Worm (Caenorhabditis elegans) whole organism, L1 larva: ENCODE results near the gene nfi-1.
A peak's percentile ranks its signal among the peaks of the same experiment; 100 is the strongest.

Experiments
- C04F5.9 ChIP-seq: sonication (generic microtip); optimal IDR thresholded peaks from 2 replicates; lab custom pipeline; 2016; ENCODE audit warnings: missing genetic modification characterization, missing compliant biosample characterization
- C16A3.4 ChIP-seq: fragments of 150-350 bp; optimal IDR thresholded peaks from 2 replicates; lab custom pipeline; 2014; ENCODE audit warnings: missing biosample characterization, missing genetic modification characterization
- alr-1 ChIP-seq: fragments of 200-800 bp; sonication (Bioruptor generic); optimal IDR thresholded peaks from 2 replicates; lab custom pipeline; 2018; ENCODE audit warnings: borderline replicate concordance, mild to moderate bottlenecking, missing genetic modification characterization, missing compliant biosample characterization
- aly-2 ChIP-seq: fragments of 150-350 bp; optimal IDR thresholded peaks from 2 replicates; lab custom pipeline; 2014; ENCODE audit warnings: missing biosample characterization, missing genetic modification characterization
- ama-1 ChIP-seq: fragments of 150-350 bp; optimal IDR thresholded peaks from 2 replicates; lab custom pipeline; 2014
- ceh-8 ChIP-seq: fragments of 200-800 bp; sonication (Bioruptor generic); optimal IDR thresholded peaks from 2 replicates; lab custom pipeline; 2018; ENCODE audit warnings: mild to moderate bottlenecking, missing genetic modification characterization, moderate library complexity, missing compliant biosample characterization
- ceh-82 ChIP-seq, 3 experiments: fragments of 150-350 bp in 1 of 3; sonication (generic microtip) in 2 of 3; optimal IDR thresholded peaks; 2 replicates each; lab custom pipeline; 2014 to 2017; ENCODE audit warnings: missing biosample characterization in 3 of 3, missing genetic modification characterization in 3 of 3
- ces-1 ChIP-seq: fragments of 150-350 bp; optimal IDR thresholded peaks from 2 replicates; lab custom pipeline; 2014; ENCODE audit warnings: missing biosample characterization, missing genetic modification reagents, missing genetic modification characterization
- dpl-1 ChIP-seq, 3 experiments: fragments of 150-350 bp in 2 of 3; sonication (generic microtip) in 1 of 3; optimal IDR thresholded peaks; 2 replicates each; lab custom pipeline; 2014 to 2017; ENCODE audit warnings: missing biosample characterization in 3 of 3, missing genetic modification characterization in 3 of 3, missing genetic modification reagents in 3 of 3
- dsc-1 ChIP-seq: sonication (generic microtip); optimal IDR thresholded peaks from 2 replicates; lab custom pipeline; 2016; ENCODE audit warnings: mild to moderate bottlenecking, missing genetic modification characterization, missing compliant biosample characterization
- efl-1 ChIP-seq, 4 experiments: fragments of 150-350 bp; optimal IDR thresholded peaks in 3 of 4; peaks in 1 of 4; 1 replicate in 1 of 4; 2 replicates in 3 of 4; lab custom pipeline; 2014; ENCODE audit warnings: missing biosample characterization in 2 of 4, missing genetic modification characterization in 2 of 4, missing genetic modification reagents in 2 of 4
- efl-3 ChIP-seq: fragments of 200-800 bp; sonication (Bioruptor generic); optimal IDR thresholded peaks from 2 replicates; lab custom pipeline; 2018; ENCODE audit warnings: mild to moderate bottlenecking, missing genetic modification characterization, missing compliant biosample characterization
- egl-27 ChIP-seq, 2 experiments: fragments of 150-350 bp in 1 of 2; sonication (generic microtip); optimal IDR thresholded peaks; 3 replicates each; lab custom pipeline; 2017 to 2018; ENCODE audit warnings: missing biosample characterization in 2 of 2, missing genetic modification characterization in 2 of 2, missing genetic modification reagents in 2 of 2
- elt-2 ChIP-seq: sonication (generic microtip); optimal IDR thresholded peaks from 2 replicates; lab custom pipeline; 2016; ENCODE audit warnings: missing genetic modification characterization, mild to moderate bottlenecking, inconsistent platforms, missing compliant biosample characterization, missing genetic modification reagents
- ets-5 ChIP-seq: fragments of 200-800 bp; sonication (Bioruptor generic); IDR thresholded peaks from 2 replicates; pipeline ENCODE4 v1.3.6; 2022; ENCODE audit warnings: missing genetic modification characterization, missing compliant biosample characterization
- fkh-10 ChIP-seq: sonication (generic microtip); optimal IDR thresholded peaks from 2 replicates; lab custom pipeline; 2017; ENCODE audit warnings: missing biosample characterization, missing genetic modification reagents, missing genetic modification characterization
- fkh-4 ChIP-seq: sonication (generic microtip); optimal IDR thresholded peaks from 2 replicates; lab custom pipeline; 2016; ENCODE audit warnings: missing compliant biosample characterization, missing genetic modification characterization, borderline replicate concordance
- fkh-8 ChIP-seq: sonication (generic microtip); optimal IDR thresholded peaks from 2 replicates; lab custom pipeline; 2016; ENCODE audit warnings: mild to moderate bottlenecking, missing genetic modification characterization, missing compliant biosample characterization
- grh-1 ChIP-seq: fragments of 200-800 bp; sonication (Bioruptor generic); IDR thresholded peaks from 2 replicates; pipeline ENCODE4 v1.3.6; 2022; ENCODE audit warnings: missing genetic modification reagents, missing genetic modification characterization, missing compliant biosample characterization
- hlh-4 ChIP-seq: sonication (generic microtip); optimal IDR thresholded peaks from 2 replicates; lab custom pipeline; 2016; ENCODE audit warnings: mild to moderate bottlenecking, missing genetic modification characterization, missing compliant biosample characterization
- irx-1 ChIP-seq: sonication (generic microtip); optimal IDR thresholded peaks from 2 replicates; lab custom pipeline; 2016; ENCODE audit warnings: missing genetic modification characterization, missing compliant biosample characterization
- isw-1 ChIP-seq: fragments of 200-800 bp; sonication (Bioruptor generic); IDR thresholded peaks from 2 replicates; pipeline ENCODE4 v1.3.6; 2022; ENCODE audit warnings: missing genetic modification characterization, missing compliant biosample characterization
- jun-1 ChIP-seq: fragments of 150-350 bp; optimal IDR thresholded peaks from 2 replicates; lab custom pipeline; 2014; ENCODE audit warnings: missing biosample characterization, missing genetic modification reagents, missing genetic modification characterization
- lin-14 ChIP-seq: fragments of 200-800 bp; sonication (Bioruptor generic); optimal IDR thresholded peaks from 2 replicates; lab custom pipeline; 2018; ENCODE audit warnings: mild to moderate bottlenecking, missing genetic modification characterization, moderate library complexity, missing compliant biosample characterization
- lin-35 ChIP-seq, 2 experiments: fragments of 150-350 bp; optimal IDR thresholded peaks; 2 replicates each; lab custom pipeline; 2014; ENCODE audit warnings: missing biosample characterization in 2 of 2, missing genetic modification characterization in 2 of 2, missing genetic modification reagents in 2 of 2
- lin-39 ChIP-seq: fragments of 150-350 bp; optimal IDR thresholded peaks from 2 replicates; lab custom pipeline; 2014; ENCODE audit warnings: missing biosample characterization, missing genetic modification reagents, missing genetic modification characterization
- lir-3 ChIP-seq: sonication (generic microtip); optimal IDR thresholded peaks from 2 replicates; lab custom pipeline; 2016; ENCODE audit warnings: mild to moderate bottlenecking, missing genetic modification characterization, moderate library complexity, missing compliant biosample characterization; ENCODE audit not compliant: poor library complexity
- lsy-2 ChIP-seq, 2 experiments: fragments of 150-350 bp; optimal IDR thresholded peaks; 2 replicates each; lab custom pipeline; 2014; ENCODE audit warnings: missing biosample characterization in 2 of 2, missing genetic modification characterization in 2 of 2
- mab-9 ChIP-seq: fragments of 200-800 bp; sonication (Bioruptor generic); IDR thresholded peaks from 2 replicates; pipeline ENCODE4 v1.3.6; 2022; ENCODE audit warnings: missing genetic modification reagents, missing genetic modification characterization, missing compliant biosample characterization
- mdl-1 ChIP-seq, 2 experiments: fragments of 150-350 bp; optimal IDR thresholded peaks; 2 replicates each; lab custom pipeline; 2014 to 2017; ENCODE audit warnings: missing biosample characterization in 2 of 2, missing genetic modification characterization in 2 of 2, inconsistent platforms in 1 of 2
- mef-2 ChIP-seq: fragments of 150-350 bp; optimal IDR thresholded peaks from 2 replicates; lab custom pipeline; 2014; ENCODE audit warnings: missing biosample characterization, missing genetic modification characterization
- nhr-11 ChIP-seq: fragments of 150-350 bp; optimal IDR thresholded peaks from 2 replicates; lab custom pipeline; 2014; ENCODE audit warnings: missing biosample characterization, missing genetic modification characterization
- nhr-19 ChIP-seq: fragments of 200-800 bp; sonication (Bioruptor generic); conservative IDR thresholded peaks from 2 replicates; pipeline ENCODE4 v1.3.6; 2022; ENCODE audit warnings: missing genetic modification characterization, missing compliant biosample characterization
- nhr-20 ChIP-seq: sonication (generic microtip); optimal IDR thresholded peaks from 2 replicates; lab custom pipeline; 2016; ENCODE audit warnings: mild to moderate bottlenecking, missing genetic modification characterization, missing compliant biosample characterization
- nhr-237 ChIP-seq: fragments of 150-350 bp; optimal IDR thresholded peaks from 2 replicates; lab custom pipeline; 2014; ENCODE audit warnings: missing biosample characterization, missing genetic modification characterization
- nhr-71 ChIP-seq: sonication (generic microtip); optimal IDR thresholded peaks from 2 replicates; lab custom pipeline; 2016; ENCODE audit warnings: mild to moderate bottlenecking, missing genetic modification characterization, moderate library complexity, missing compliant biosample characterization
- nhr-85 ChIP-seq: sonication (generic microtip); peaks from one replicate; lab custom pipeline; 2016; ENCODE audit warnings: missing genetic modification characterization, inconsistent platforms, missing compliant biosample characterization
- nhr-90 ChIP-seq: sonication (generic microtip); optimal IDR thresholded peaks from 2 replicates; lab custom pipeline; 2016; ENCODE audit warnings: mild to moderate bottlenecking, missing genetic modification characterization, missing compliant biosample characterization; ENCODE audit not compliant: poor library complexity
- pag-3 ChIP-seq: sonication (generic microtip); optimal IDR thresholded peaks from 2 replicates; lab custom pipeline; 2017; ENCODE audit warnings: missing genetic modification characterization, mild to moderate bottlenecking, missing compliant biosample characterization, antibody characterized with exemption, borderline replicate concordance; ENCODE audit not compliant: insufficient read depth
- pax-3 ChIP-seq: fragments of 200-800 bp; sonication (Bioruptor generic); optimal IDR thresholded peaks from 2 replicates; lab custom pipeline; 2018; ENCODE audit warnings: mild to moderate bottlenecking, missing genetic modification characterization, moderate library complexity, missing compliant biosample characterization
- pqm-1 ChIP-seq: sonication (generic microtip); optimal IDR thresholded peaks from 3 replicates; lab custom pipeline; 2017; ENCODE audit warnings: missing biosample characterization, missing genetic modification characterization
- skn-1 ChIP-seq: fragments of 150-350 bp; optimal IDR thresholded peaks from 2 replicates; lab custom pipeline; 2014; ENCODE audit warnings: missing biosample characterization, missing genetic modification characterization
- snpc-4 ChIP-seq: fragments of 150-350 bp; optimal IDR thresholded peaks from 2 replicates; lab custom pipeline; 2014; ENCODE audit warnings: missing biosample characterization, missing genetic modification characterization
- sox-4 ChIP-seq: sonication (generic microtip); optimal IDR thresholded peaks from 2 replicates; lab custom pipeline; 2016; ENCODE audit warnings: missing genetic modification characterization, missing compliant biosample characterization
- tbx-2 ChIP-seq: sonication (generic microtip); optimal IDR thresholded peaks from 2 replicates; lab custom pipeline; 2016; ENCODE audit warnings: missing genetic modification characterization, missing compliant biosample characterization
- unc-130 ChIP-seq: fragments of 150-350 bp; optimal IDR thresholded peaks from 2 replicates; lab custom pipeline; 2017; ENCODE audit warnings: missing biosample characterization, missing genetic modification characterization, inconsistent platforms
- unc-30 ChIP-seq: sonication (generic microtip); optimal IDR thresholded peaks from 2 replicates; lab custom pipeline; 2017; ENCODE audit warnings: missing biosample characterization, missing genetic modification characterization
- unc-62 ChIP-seq: fragments of 150-350 bp; optimal IDR thresholded peaks from 2 replicates; lab custom pipeline; 2014; ENCODE audit warnings: missing biosample characterization, missing genetic modification reagents, missing genetic modification characterization
- unc-86 ChIP-seq: sonication (generic microtip); optimal IDR thresholded peaks from 2 replicates; lab custom pipeline; 2016; ENCODE audit warnings: missing genetic modification characterization, missing compliant biosample characterization
- unc-98 ChIP-seq: fragments of 200-800 bp; sonication (Bioruptor generic); IDR thresholded peaks from 2 replicates; pipeline ENCODE4 v1.3.6; 2022; ENCODE audit warnings: missing genetic modification characterization, missing compliant biosample characterization
- vab-15 ChIP-seq: sonication (generic microtip); optimal IDR thresholded peaks from 2 replicates; lab custom pipeline; 2017; ENCODE audit warnings: missing genotype, mild to moderate bottlenecking, missing genetic modification characterization, missing compliant biosample characterization
- zag-1 ChIP-seq: fragments of 150-350 bp; optimal IDR thresholded peaks from 2 replicates; lab custom pipeline; 2014; ENCODE audit warnings: missing biosample characterization, missing genetic modification characterization
- ztf-4 ChIP-seq: fragments of 150-350 bp; optimal IDR thresholded peaks from 2 replicates; lab custom pipeline; 2014; ENCODE audit warnings: missing biosample characterization, missing genetic modification characterization

Gene nfi-1

ce11 chrII:7528210-7528609, 9.8 kb upstream of the nfi-1 start:
- TF ChIP-seq nhr-11: no peak
- peak; percentile 42 for TF ChIP-seq ztf-4 (tag; lab: Kevin White, UChicago)
- TF ChIP-seq nhr-20 (tag; lab: Kevin White, UChicago): peak; percentile 89
- peak in 1 of 2 experiments; percentile 82 for TF ChIP-seq lin-35 (GFP tag; optimal IDR thresholded peaks at IDR 0.05; lab: Kevin White, UChicago)
- TF ChIP-seq elt-2 (tag; lab: Kevin White, UChicago): peak; percentile 96
- peak; percentile 84 for TF ChIP-seq grh-1 (GFP tag; lab: Robert Waterston, UW)
- TF ChIP-seq lin-39 (tag; lab: Kevin White, UChicago): no peak
- no peak for TF ChIP-seq unc-30 (tag; lab: Kevin White, UChicago)
- no peak for TF ChIP-seq ces-1 (GFP tag; lab: Kevin White, UChicago)
- TF ChIP-seq fkh-8 (tag; lab: Kevin White, UChicago): no peak
- peak; percentile 86 for TF ChIP-seq nhr-71 (tag; lab: Kevin White, UChicago)
- no peak for TF ChIP-seq aly-2 (tag; lab: Kevin White, UChicago)
- TF ChIP-seq irx-1 (tag; lab: Kevin White, UChicago): no peak
- peak; percentile 82 for TF ChIP-seq nhr-90 (tag; lab: Kevin White, UChicago)
- no peak for TF ChIP-seq isw-1 (GFP tag; lab: Robert Waterston, UW)
- TF ChIP-seq alr-1 (tag; lab: Kevin White, UChicago): no peak
- no peak for TF ChIP-seq unc-86 (tag; lab: Kevin White, UChicago)
- no peak for TF ChIP-seq fkh-10 (GFP tag; lab: Kevin White, UChicago)
- TF ChIP-seq snpc-4 (tag; lab: Kevin White, UChicago): no peak
- TF ChIP-seq tbx-2 (tag; lab: Kevin White, UChicago): peak; percentile 64
- no peak for TF ChIP-seq C04F5.9 (tag; lab: Kevin White, UChicago)
- TF ChIP-seq dpl-1 (GFP tag; optimal IDR thresholded peaks at IDR 0.05; lab: Kevin White, UChicago): peak; percentile 5 to 45 (median 17)
- no peak for TF ChIP-seq efl-3
- no peak for TF ChIP-seq skn-1
- TF ChIP-seq fkh-4: no peak
- peak; percentile 64 for TF ChIP-seq unc-130 (tag; lab: Kevin White, UChicago)
- no peak for TF ChIP-seq egl-27 (tag; optimal IDR thresholded peaks at IDR 0.05; lab: Kevin White, UChicago)
- no peak for TF ChIP-seq sox-4 (tag; lab: Kevin White, UChicago)
- no peak for TF ChIP-seq pag-3 (tag; lab: Kevin White, UChicago)
- peak; percentile 24 for TF ChIP-seq C16A3.4 (tag; lab: Kevin White, UChicago)
- peak; percentile 81 for TF ChIP-seq nhr-19 (GFP tag; lab: Robert Waterston, UW)
- TF ChIP-seq mef-2 (tag; lab: Kevin White, UChicago): no peak
- peak in 1 of 2 experiments; percentile 90 for TF ChIP-seq mdl-1 (tag; optimal IDR thresholded peaks at IDR 0.05; lab: Kevin White, UChicago)
- no peak for TF ChIP-seq lsy-2 (tag; optimal IDR thresholded peaks at IDR 0.05; lab: Kevin White, UChicago)
- no peak for TF ChIP-seq ama-1 (lab: Kevin White, UChicago)
- no peak for TF ChIP-seq unc-98
- TF ChIP-seq ceh-82 (tag; optimal IDR thresholded peaks at IDR 0.05; lab: Kevin White, UChicago): no peak
- peak; percentile 31 for TF ChIP-seq lir-3 (tag; lab: Kevin White, UChicago)
- TF ChIP-seq pqm-1 (tag; lab: Kevin White, UChicago): no peak
- no peak for TF ChIP-seq unc-62 (GFP tag; lab: Kevin White, UChicago)
- TF ChIP-seq vab-15: peak; percentile 29
- peak; percentile 94 for TF ChIP-seq nhr-85 (tag; lab: Kevin White, UChicago)
- no peak for TF ChIP-seq ets-5 (GFP tag; lab: Robert Waterston, UW)
- peak; percentile 48 for TF ChIP-seq pax-3 (tag; lab: Kevin White, UChicago)
- no peak for TF ChIP-seq jun-1 (tag; lab: Kevin White, UChicago)
- no peak for TF ChIP-seq hlh-4 (tag; lab: Kevin White, UChicago)
- no peak for TF ChIP-seq zag-1 (tag; lab: Kevin White, UChicago)
- TF ChIP-seq nhr-237 (tag; lab: Kevin White, UChicago): no peak
- no peak for TF ChIP-seq ceh-8 (GFP tag; lab: Kevin White, UChicago)
- peak; percentile 71 for TF ChIP-seq lin-14 (GFP tag; lab: Kevin White, UChicago)
- peak in 1 of 2 experiments; percentile 8 for TF ChIP-seq efl-1 (optimal IDR thresholded peaks at IDR 0.05; lab: Kevin White, UChicago)
- peak in 1 of 2 experiments; percentile 91 for TF ChIP-seq efl-1 (GFP tag; optimal IDR thresholded peaks at IDR 0.05 in 1 of 2; lab: Kevin White, UChicago)
- no peak for TF ChIP-seq dsc-1 (tag; lab: Kevin White, UChicago)
- TF ChIP-seq mab-9 (GFP tag; lab: Robert Waterston, UW): no peak
